Worm (Caenorhabditis elegans): ENCODE data around the gene mlp-1.

Gene mlp-1

ce11 chrIII:5953041-5953912 lies 21.6 kb downstream of the mlp-1 start:
- TF ChIP-seq ztf-29 (GFP tag; IDR thresholded peaks at IDR 0.05) (no peak), T22C8.4 (GFP tag; IDR thresholded peaks at IDR 0.05) (no peak), ztf-23 (GFP tag; IDR thresholded peaks at IDR 0.05) (no peak), klf-2 (GFP tag; conservative IDR thresholded peaks at IDR 0.05) (no peak), med-1 (GFP tag; optimal IDR thresholded peaks at IDR 0.05; ENCODE audit: insufficient read depth) (no peak), cog-1 (tag; optimal IDR thresholded peaks at IDR 0.05) (no peak), ref-1 (GFP tag; conservative IDR thresholded peaks at IDR 0.05) (no peak), flt-1 (GFP tag; IDR thresholded peaks at IDR 0.05) (no peak), tab-1 (GFP tag; IDR thresholded peaks at IDR 0.05) (no peak)

- no peak for TF ChIP-seq flt-1 (GFP tag; IDR thresholded peaks at IDR 0.05)
- no peak for TF ChIP-seq cog-1 (tag; optimal IDR thresholded peaks at IDR 0.05)
- TF ChIP-seq klf-2 (GFP tag; conservative IDR thresholded peaks at IDR 0.05): no peak
- TF ChIP-seq ztf-23 (GFP tag; IDR thresholded peaks at IDR 0.05): no peak
- TF ChIP-seq med-1 (GFP tag; optimal IDR thresholded peaks at IDR 0.05; ENCODE audit: insufficient read depth): no peak
- no peak for TF ChIP-seq T22C8.4 (GFP tag; IDR thresholded peaks at IDR 0.05)
- no peak for TF ChIP-seq ztf-29 (GFP tag; IDR thresholded peaks at IDR 0.05)
- TF ChIP-seq ref-1 (GFP tag; conservative IDR thresholded peaks at IDR 0.05): no peak
- TF ChIP-seq tab-1 (GFP tag; IDR thresholded peaks at IDR 0.05): no peak
Measured at ce11 chrIII:5951589-5952378, 23.1 kb downstream of the mlp-1 start.

ce11 chrIII:5950756-5951345 lies 24.0 kb downstream of the mlp-1 start:
- TF ChIP-seq ztf-23 (GFP tag; IDR thresholded peaks at IDR 0.05) (no peak), med-1 (GFP tag; optimal IDR thresholded peaks at IDR 0.05; ENCODE audit: insufficient read depth) (no peak), flt-1 (GFP tag; IDR thresholded peaks at IDR 0.05) (no peak), ref-1 (GFP tag; conservative IDR thresholded peaks at IDR 0.05) (no peak), ztf-29 (GFP tag; IDR thresholded peaks at IDR 0.05) (no peak), tab-1 (GFP tag; IDR thresholded peaks at IDR 0.05) (no peak), klf-2 (GFP tag; conservative IDR thresholded peaks at IDR 0.05) (no peak), cog-1 (tag; optimal IDR thresholded peaks at IDR 0.05) (no peak), T22C8.4 (GFP tag; IDR thresholded peaks at IDR 0.05) (no peak)

ce11 chrIII:5949817-5950216 lies 25.0 kb downstream of the mlp-1 start:
- TF ChIP-seq T22C8.4 (GFP tag; IDR thresholded peaks at IDR 0.05) (no peak), med-1 (GFP tag; optimal IDR thresholded peaks at IDR 0.05; ENCODE audit: insufficient read depth) (no peak), flt-1 (GFP tag; IDR thresholded peaks at IDR 0.05) (no peak), ztf-29 (GFP tag; IDR thresholded peaks at IDR 0.05) (no peak), tab-1 (GFP tag; IDR thresholded peaks at IDR 0.05) (no peak), ref-1 (GFP tag; conservative IDR thresholded peaks at IDR 0.05) (no peak), ztf-23 (GFP tag; IDR thresholded peaks at IDR 0.05) (no peak), cog-1 (tag; optimal IDR thresholded peaks at IDR 0.05) (no peak), klf-2 (GFP tag; conservative IDR thresholded peaks at IDR 0.05) (no peak)

ce11 chrIII:5948986-5949385 lies 25.9 kb downstream of the mlp-1 start:
- TF ChIP-seq ref-1 (GFP tag; conservative IDR thresholded peaks at IDR 0.05): no peak
- TF ChIP-seq cog-1 (tag; optimal IDR thresholded peaks at IDR 0.05): no peak
- TF ChIP-seq tab-1 (GFP tag; IDR thresholded peaks at IDR 0.05): no peak
- TF ChIP-seq flt-1 (GFP tag; IDR thresholded peaks at IDR 0.05): no peak
- TF ChIP-seq klf-2 (GFP tag; conservative IDR thresholded peaks at IDR 0.05): no peak
- no peak for TF ChIP-seq T22C8.4 (GFP tag; IDR thresholded peaks at IDR 0.05)
- TF ChIP-seq med-1 (GFP tag; optimal IDR thresholded peaks at IDR 0.05; ENCODE audit: insufficient read depth): no peak
- no peak for TF ChIP-seq ztf-23 (GFP tag; IDR thresholded peaks at IDR 0.05)
- TF ChIP-seq ztf-29 (GFP tag; IDR thresholded peaks at IDR 0.05): no peak

- TF ChIP-seq klf-2 (GFP tag; conservative IDR thresholded peaks at IDR 0.05) (no peak), flt-1 (GFP tag; IDR thresholded peaks at IDR 0.05) (no peak), ztf-29 (GFP tag; IDR thresholded peaks at IDR 0.05) (no peak), tab-1 (GFP tag; IDR thresholded peaks at IDR 0.05) (no peak), ref-1 (GFP tag; conservative IDR thresholded peaks at IDR 0.05) (no peak), ztf-23 (GFP tag; IDR thresholded peaks at IDR 0.05) (no peak), cog-1 (tag; optimal IDR thresholded peaks at IDR 0.05) (no peak)
Measured at ce11 chrIII:5948162-5948933, 26.5 kb downstream of the mlp-1 start, which contains the start of the genes F25B5.6 and F25B5.3. TSS of gene F25B5.6 (minus strand) at chrIII:5948733. TSS of gene F25B5.3 (plus strand) at chrIII:5948883.

- TF ChIP-seq tab-1 (GFP tag; IDR thresholded peaks at IDR 0.05) (no peak), cog-1 (tag; optimal IDR thresholded peaks at IDR 0.05) (no peak), T22C8.4 (GFP tag; IDR thresholded peaks at IDR 0.05) (no peak), ztf-23 (GFP tag; IDR thresholded peaks at IDR 0.05) (no peak), klf-2 (GFP tag; conservative IDR thresholded peaks at IDR 0.05) (no peak)
Measured at ce11 chrIII:5945865-5946264, 29.0 kb downstream of the mlp-1 start, which contains the start of gene F25B5.5. TSS of gene F25B5.5 (minus strand) at chrIII:5946124.
